Fruit fly (Drosophila melanogaster) whole organism, embryonic: ENCODE measurements around the gene Prosalpha6T.

Experiments
- CG11085 ChIP-seq: fragments of 200-800 bp; sonication (Bioruptor generic); IDR thresholded peaks from 2 replicates; pipeline ENCODE4 v1.3.6; 2022; ENCODE audit warnings: missing biosample characterization, missing genetic modification characterization
- CG12104 ChIP-seq: fragments of 200-800 bp; sonication (Bioruptor generic); optimal IDR thresholded peaks from 3 replicates; lab custom pipeline; 2016; ENCODE audit warnings: missing biosample characterization, missing genetic modification characterization
- CG13624 ChIP-seq: fragments of 200-800 bp; sonication (Bioruptor generic); optimal IDR thresholded peaks from 2 replicates; lab custom pipeline; 2016; ENCODE audit warnings: missing biosample characterization, missing genetic modification characterization
- CG13894 ChIP-seq: fragments of 200-800 bp; sonication (Bioruptor generic); optimal IDR thresholded peaks from 3 replicates; lab custom pipeline; 2018; ENCODE audit warnings: missing biosample characterization, mild to moderate bottlenecking, missing genetic modification characterization, moderate library complexity
- CG14860 ChIP-seq: fragments of 200-800 bp; sonication (Bioruptor generic); IDR thresholded peaks from 3 replicates; pipeline ENCODE4 v1.3.6; 2022; ENCODE audit warnings: missing biosample characterization, missing genetic modification characterization; ENCODE audit not compliant: partially characterized antibody
- CG16779 ChIP-seq: fragments of 200-800 bp; sonication (Bioruptor generic); IDR thresholded peaks from 2 replicates; pipeline ENCODE4 v1.3.6; 2022; ENCODE audit warnings: missing biosample characterization, missing genetic modification characterization
- CG16813 ChIP-seq: fragments of 200-800 bp; sonication (Bioruptor generic); IDR thresholded peaks from 3 replicates; pipeline ENCODE4 v1.3.6; 2022; ENCODE audit warnings: missing biosample characterization, missing genetic modification characterization; ENCODE audit not compliant: partially characterized antibody
- CG17186 ChIP-seq: fragments of 200-800 bp; sonication (Bioruptor generic); optimal IDR thresholded peaks from 3 replicates; lab custom pipeline; 2017; ENCODE audit warnings: missing biosample characterization, missing genetic modification reagents, missing genetic modification characterization
- CG17912 ChIP-seq: fragments of 200-800 bp; sonication (Bioruptor generic); optimal IDR thresholded peaks from 2 replicates; lab custom pipeline; 2018; ENCODE audit warnings: missing biosample characterization, mild to moderate bottlenecking, missing genetic modification characterization
- CG18011 ChIP-seq: fragments of 200-800 bp; sonication (Bioruptor generic); optimal IDR thresholded peaks from 2 replicates; lab custom pipeline; 2017; ENCODE audit warnings: missing biosample characterization, missing genetic modification characterization, mild to moderate bottlenecking, moderate library complexity, missing genotype
- CG18599 ChIP-seq: fragments of 200-800 bp; sonication (Bioruptor generic); optimal IDR thresholded peaks from 3 replicates; lab custom pipeline; 2017; ENCODE audit warnings: missing biosample characterization, missing genetic modification characterization, mild to moderate bottlenecking, moderate library complexity, missing genetic modification reagents
- CG42726 ChIP-seq: fragments of 200-800 bp; sonication (Bioruptor generic); IDR thresholded peaks from 2 replicates; pipeline ENCODE4 v1.3.6; 2022; ENCODE audit warnings: missing biosample characterization, missing genetic modification characterization; ENCODE audit not compliant: partially characterized antibody
- CG6654 ChIP-seq: fragments of 200-800 bp; sonication (Bioruptor generic); optimal IDR thresholded peaks from 2 replicates; lab custom pipeline; 2017; ENCODE audit warnings: missing biosample characterization, mild to moderate bottlenecking, missing genetic modification characterization
- CG6683 ChIP-seq: fragments of 200-800 bp; sonication (Bioruptor generic); optimal IDR thresholded peaks from 2 replicates; lab custom pipeline; 2017; ENCODE audit warnings: missing biosample characterization, mild to moderate bottlenecking, missing genetic modification characterization, missing genetic modification reagents
- CG7271 ChIP-seq: fragments of 200-800 bp; sonication (Bioruptor generic); optimal IDR thresholded peaks from 2 replicates; lab custom pipeline; 2018; ENCODE audit warnings: missing biosample characterization, mild to moderate bottlenecking, missing genetic modification characterization, moderate library complexity
- CG8281 ChIP-seq: fragments of 200-800 bp; sonication (Bioruptor generic); optimal IDR thresholded peaks from 2 replicates; lab custom pipeline; 2018; ENCODE audit warnings: missing biosample characterization, mild to moderate bottlenecking, missing genetic modification characterization, moderate library complexity
- CG9609 ChIP-seq: fragments of 200-800 bp; sonication (Bioruptor generic); optimal IDR thresholded peaks from 3 replicates; lab custom pipeline; 2016; ENCODE audit warnings: missing biosample characterization, missing genetic modification characterization
- CG9797 ChIP-seq: fragments of 200-800 bp; sonication (Bioruptor generic); optimal IDR thresholded peaks from 3 replicates; lab custom pipeline; 2018; ENCODE audit warnings: missing biosample characterization, mild to moderate bottlenecking, missing genetic modification characterization
- Doc3 ChIP-seq: fragments of 200-800 bp; sonication (Bioruptor generic); IDR thresholded peaks from 3 replicates; pipeline ENCODE4 v1.3.6; 2022; ENCODE audit warnings: missing biosample characterization, missing genetic modification characterization; ENCODE audit not compliant: partially characterized antibody
- Dref ChIP-seq: fragments of 200-800 bp; sonication (Bioruptor generic); IDR thresholded peaks from 2 replicates; pipeline ENCODE4 v1.3.6; 2022; ENCODE audit warnings: missing biosample characterization, missing genetic modification characterization
- Gsc ChIP-seq: fragments of 200-800 bp; sonication (Bioruptor generic); IDR thresholded peaks from 2 replicates; pipeline ENCODE4 v1.3.6; 2022; ENCODE audit warnings: missing biosample characterization, missing genetic modification characterization
- HLH54F ChIP-seq: fragments of 200-800 bp; sonication (Bioruptor generic); optimal IDR thresholded peaks from 3 replicates; lab custom pipeline; 2016; ENCODE audit warnings: missing biosample characterization, missing genetic modification characterization
- HLHmδ ChIP-seq: fragments of 200-800 bp; sonication (Bioruptor generic); optimal IDR thresholded peaks from 2 replicates; lab custom pipeline; 2018; ENCODE audit warnings: missing biosample characterization, mild to moderate bottlenecking, missing genetic modification characterization, moderate library complexity
- Hand ChIP-seq: fragments of 200-800 bp; sonication (Bioruptor generic); optimal IDR thresholded peaks from 2 replicates; lab custom pipeline; 2017; ENCODE audit warnings: mild to moderate bottlenecking, missing biosample characterization, missing genetic modification reagents, missing genetic modification characterization
- Lhr ChIP-seq: fragments of 200-800 bp; sonication (Bioruptor generic); optimal IDR thresholded peaks from 3 replicates; lab custom pipeline; 2017; ENCODE audit warnings: mild to moderate bottlenecking, missing biosample characterization, missing genetic modification reagents, missing genetic modification characterization
- MBD-R2 ChIP-seq: fragments of 200-800 bp; sonication (Bioruptor generic); IDR thresholded peaks from 2 replicates; pipeline ENCODE4 v1.3.6; 2022; ENCODE audit warnings: missing biosample characterization, missing genetic modification characterization
- Max ChIP-seq: fragments of 200-800 bp; sonication (Bioruptor generic); optimal IDR thresholded peaks from 2 replicates; lab custom pipeline; 2016; ENCODE audit warnings: missing biosample characterization, mild to moderate bottlenecking, missing genetic modification characterization
- Ptx1 ChIP-seq: fragments of 200-800 bp; sonication (Bioruptor generic); IDR thresholded peaks from 2 replicates; pipeline ENCODE4 v1.3.6; 2022; ENCODE audit warnings: missing biosample characterization, missing genetic modification characterization
- Ravus ChIP-seq: fragments of 200-800 bp; sonication (Bioruptor generic); IDR thresholded peaks from 2 replicates; pipeline ENCODE4 v1.3.6; 2022; ENCODE audit warnings: missing biosample characterization, missing genetic modification characterization
- Rfx ChIP-seq: fragments of 200-800 bp; sonication (Bioruptor generic); IDR thresholded peaks from 2 replicates; pipeline ENCODE4 v1.3.6; 2022; ENCODE audit warnings: missing biosample characterization, missing genetic modification characterization
- Scr ChIP-seq: fragments of 200-800 bp; sonication (Bioruptor generic); IDR thresholded peaks from 2 replicates; pipeline ENCODE4 v1.3.6; 2022; ENCODE audit warnings: missing biosample characterization, missing genetic modification characterization; ENCODE audit not compliant: partially characterized antibody
- Trl ChIP-seq, 3 experiments: fragments of >200 bp in 2 of 3; fragments of 200-800 bp in 1 of 3; sonication (Bioruptor generic) in 1 of 3; optimal IDR thresholded peaks; 2 replicates in 1 of 3; 3 replicates in 2 of 3; lab custom pipeline; 2016 to 2017; ENCODE audit warnings: missing biosample characterization in 1 of 3, missing genetic modification characterization in 1 of 3
- Xbp1 ChIP-seq: fragments of 200-800 bp; sonication (Bioruptor generic); optimal IDR thresholded peaks from 3 replicates; lab custom pipeline; 2016; ENCODE audit warnings: missing biosample characterization, mild to moderate bottlenecking, missing genetic modification characterization
- ato ChIP-seq: fragments of 200-800 bp; sonication (Bioruptor generic); IDR thresholded peaks from 2 replicates; pipeline ENCODE4 v1.3.6; 2022; ENCODE audit warnings: missing biosample characterization, missing genetic modification characterization; ENCODE audit not compliant: partially characterized antibody
- chif ChIP-seq, 2 experiments: fragments of 200-800 bp; sonication (Bioruptor generic); optimal IDR thresholded peaks; 3 replicates each; lab custom pipeline; 2016; ENCODE audit warnings: missing biosample characterization in 2 of 2, missing genetic modification characterization in 2 of 2
- croc ChIP-seq: fragments of 200-800 bp; sonication (Bioruptor generic); conservative IDR thresholded peaks from 3 replicates; pipeline ENCODE4 v1.3.6; 2022; ENCODE audit warnings: missing biosample characterization, missing genetic modification characterization
- disco-r ChIP-seq: fragments of 200-800 bp; sonication (Bioruptor generic); optimal IDR thresholded peaks from 2 replicates; lab custom pipeline; 2016; ENCODE audit warnings: missing biosample characterization, missing genetic modification characterization
- nmo ChIP-seq: fragments of 200-800 bp; sonication (Bioruptor generic); optimal IDR thresholded peaks from 2 replicates; lab custom pipeline; 2018; ENCODE audit warnings: missing biosample characterization, mild to moderate bottlenecking, missing genetic modification characterization, moderate library complexity
- pzg ChIP-seq: fragments of 200-800 bp; sonication (Bioruptor generic); optimal IDR thresholded peaks from 3 replicates; lab custom pipeline; 2018; ENCODE audit warnings: missing biosample characterization, mild to moderate bottlenecking, missing genetic modification characterization, moderate library complexity
- run ChIP-seq: fragments of 200-800 bp; sonication (Bioruptor generic); optimal IDR thresholded peaks from 3 replicates; lab custom pipeline; 2018; ENCODE audit warnings: missing biosample characterization, mild to moderate bottlenecking, missing genetic modification characterization
- sisA ChIP-seq: fragments of 200-800 bp; sonication (Bioruptor generic); IDR thresholded peaks from 2 replicates; pipeline ENCODE4 v1.3.6; 2022; ENCODE audit warnings: missing biosample characterization, missing genetic modification characterization
- sna ChIP-seq: fragments of 200-800 bp; sonication (Bioruptor generic); IDR thresholded peaks from 2 replicates; pipeline ENCODE4 v1.3.6; 2022; ENCODE audit warnings: missing biosample characterization, missing genetic modification characterization; ENCODE audit not compliant: partially characterized antibody
- sob ChIP-seq: fragments of 200-800 bp; sonication (Bioruptor generic); IDR thresholded peaks from 2 replicates; pipeline ENCODE4 v1.3.6; 2022; ENCODE audit warnings: missing biosample characterization, missing genetic modification characterization
- sqz ChIP-seq: fragments of 200-800 bp; sonication (Bioruptor generic); optimal IDR thresholded peaks from 3 replicates; lab custom pipeline; 2018; ENCODE audit warnings: missing biosample characterization, mild to moderate bottlenecking, missing genetic modification characterization
- stc ChIP-seq: fragments of 200-800 bp; sonication (Bioruptor generic); IDR thresholded peaks from 2 replicates; pipeline ENCODE4 v1.3.6; 2022; ENCODE audit warnings: missing biosample characterization, missing genetic modification characterization
- stwl ChIP-seq: fragments of 200-800 bp; sonication (Bioruptor generic); optimal IDR thresholded peaks from 3 replicates; lab custom pipeline; 2018; ENCODE audit warnings: missing biosample characterization, mild to moderate bottlenecking, missing genetic modification characterization, moderate library complexity
- vvl ChIP-seq: fragments of 200-800 bp; sonication (Bioruptor generic); IDR thresholded peaks from 2 replicates; pipeline ENCODE4 v1.3.6; 2022; ENCODE audit warnings: missing biosample characterization, missing genetic modification characterization
- zfh2 ChIP-seq: fragments of 200-800 bp; sonication (Bioruptor generic); optimal IDR thresholded peaks from 2 replicates; lab custom pipeline; 2016; ENCODE audit warnings: missing biosample characterization, missing genetic modification characterization

Gene Prosalpha6T

DNA sequence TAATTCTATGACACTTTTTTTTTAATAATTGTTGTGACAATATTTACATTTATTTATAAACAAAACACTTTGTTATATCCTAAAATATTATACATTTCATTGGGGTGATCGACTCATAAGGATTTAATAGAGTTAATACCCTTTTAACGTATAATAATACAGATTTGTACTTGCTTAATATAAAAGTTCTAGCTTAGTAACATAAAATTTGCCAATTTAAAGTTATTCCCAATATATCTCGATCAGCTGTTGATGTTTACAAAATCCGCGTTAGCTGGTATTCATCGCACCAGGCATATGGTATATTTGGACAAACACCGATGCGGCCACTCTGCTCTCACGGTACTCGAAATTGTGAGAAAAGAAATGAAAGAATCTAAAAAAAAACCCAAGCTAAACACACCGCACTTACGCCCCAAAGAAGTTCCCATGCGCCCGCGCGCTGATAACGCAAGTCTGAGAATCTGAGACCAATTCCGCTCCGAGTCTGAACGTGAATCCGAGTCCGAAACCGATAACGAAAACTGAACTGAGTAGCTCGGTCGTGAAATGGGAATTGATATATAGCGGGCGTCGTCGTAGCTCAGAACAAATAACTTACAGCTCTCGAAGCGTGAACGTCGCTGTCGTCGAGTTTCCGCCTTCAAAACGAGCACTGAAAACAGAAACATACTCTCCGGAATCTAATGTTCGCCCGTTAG, 28.3 kb upstream of the Prosalpha6T start, which contains the start of gene Pect (continued):
- TF ChIP-seq CG13894 (tag; lab: Kevin White, UChicago) (peak; percentile 79), sna (GFP tag; lab: Robert Waterston, UW) (0 out of 2 replicates have a peak, but pooled peaks have one; percentile 35), CG18599 (GFP tag; lab: Kevin White, UChicago) (no peak), Lhr (GFP tag; lab: Kevin White, UChicago) (peak; percentile 60), CG11085 (GFP tag; lab: Robert Waterston, UW) (no peak), CG9797 (GFP tag; lab: Kevin White, UChicago) (peak; percentile 80), Xbp1 (GFP tag; lab: Kevin White, UChicago) (peak; percentile 2), CG13624 (GFP tag; lab: Kevin White, UChicago) (no peak), vvl (GFP tag; lab: Robert Waterston, UW) (peak; percentile 18; the same call in 1 of the 2 replicates), CG17912 (GFP tag; lab: Kevin White, UChicago) (no peak), HLHmδ (GFP tag; lab: Kevin White, UChicago) (no peak), pzg (peak; percentile 58), Gsc (GFP tag; lab: Robert Waterston, UW) (no peak), CG14860 (no peak), stwl (tag; lab: Kevin White, UChicago) (peak; percentile 9), Max (no peak), chif (GFP tag; optimal IDR thresholded peaks at IDR 0.05; lab: Kevin White, UChicago) (no peak), Dref (GFP tag; lab: Robert Waterston, UW) (peak; percentile 50), Trl (optimal IDR thresholded peaks at IDR 0.05; lab: Kevin White, UChicago) (peak in 1 of 2 experiments; percentile 66), Trl (GFP tag; optimal IDR thresholded peaks at IDR 0.05; lab: Kevin White, UChicago) (no peak), Ptx1 (GFP tag; lab: Robert Waterston, UW) (peak; percentile 60), CG16779 (no peak), CG16813 (peak; percentile 53), Doc3 (GFP tag; lab: Robert Waterston, UW) (0 out of 3 replicates have a peak, but pooled peaks have one; percentile 36), zfh2 (no peak), Ravus (GFP tag; lab: Robert Waterston, UW) (no peak), CG6683 (GFP tag; lab: Kevin White, UChicago) (no peak), croc (GFP tag; lab: Robert Waterston, UW) (no peak), nmo (peak; percentile 73), HLH54F (GFP tag; lab: Kevin White, UChicago) (no peak), stc (GFP tag; lab: Robert Waterston, UW) (peak; percentile 19; the same call in 1 of the 2 replicates), sqz (GFP tag; lab: Kevin White, UChicago) (no peak), CG7271 (tag; lab: Kevin White, UChicago) (no peak), Hand (GFP tag; lab: Kevin White, UChicago) (no peak), disco-r (GFP tag; lab: Kevin White, UChicago) (no peak), CG6654 (GFP tag; lab: Kevin White, UChicago) (no peak), run (tag; lab: Kevin White, UChicago) (no peak), Rfx (GFP tag; lab: Robert Waterston, UW) (peak; percentile 27; the same call in 1 of the 2 replicates), sisA (GFP tag; lab: Robert Waterston, UW) (no peak), CG42726 (GFP tag; lab: Robert Waterston, UW) (no peak), CG9609 (GFP tag; lab: Kevin White, UChicago) (no peak), CG8281 (tag; lab: Kevin White, UChicago) (no peak), CG18011 (GFP tag; lab: Kevin White, UChicago) (peak; percentile 8), MBD-R2 (GFP tag; lab: Robert Waterston, UW) (0 out of 2 replicates have a peak, but pooled peaks have one; percentile 12), sob (peak; percentile 55; the same call in 1 of the 2 replicates), Scr (GFP tag; lab: Robert Waterston, UW) (peak; percentile 63), CG12104 (GFP tag; lab: Kevin White, UChicago) (peak; percentile 8), ato (peak; percentile 28; the same call in 1 of the 2 replicates), CG17186 (GFP tag; lab: Kevin White, UChicago) (peak; percentile 11)
